Worm (Caenorhabditis elegans): Measurements from ENCODE around the gene D1086.6.
"Not testable (repeated sequence)": the region's sequence is repeated elsewhere in the genome, so short reads cannot be mapped to it uniquely, and the experiment has no call there.

ce11 chrV:14038328-14039084, 41.1 kb upstream of the D1086.6 start, which contains the start of gene vps-39:
- TF ChIP-seq dmd-4, lin-39, nhr-237 (tag; optimal IDR thresholded peaks at IDR 0.05): not testable (repeated sequence)
- TF ChIP-seq lin-13 (GFP tag; optimal IDR thresholded peaks at IDR 0.05), result peak; percentile 4

Data from whole organism, L2 larva.